Worm (Caenorhabditis elegans): ENCODE data around the gene F28A12.10.

F28A12.10 gene

ce11 chrV:8637666-8638271 lies at the start of gene F28A12.10, which contains the start of gene acd-4:
TSS of gene F28A12.10 (minus strand) at chrV:8637766.
TSS of gene acd-4 (plus strand) at chrV:8638221.
- TF ChIP-seq nhr-43 (tag; optimal IDR thresholded peaks at IDR 0.05; ENCODE audit: poor library complexity, severe bottlenecking), result no peak

ce11 chrV:8686764-8687163 lies 49.2 kb upstream of the F28A12.10 start, which contains the start of gene ZC190.7:
TSS of gene ZC190.7 (minus strand) at chrV:8686864.
- TF ChIP-seq nfya-1 (tag; optimal IDR thresholded peaks at IDR 0.05; ENCODE audit: insufficient read depth) (no peak), egl-27 (tag; optimal IDR thresholded peaks at IDR 0.05) (no peak), aly-2 (tag; optimal IDR thresholded peaks at IDR 0.05) (no peak)

ce11 chrV:8683787-8684186 lies 46.2 kb upstream of the F28A12.10 start:
- TF ChIP-seq nhr-77 (tag; optimal IDR thresholded peaks at IDR 0.05) (no peak), mml-1 (tag; optimal IDR thresholded peaks at IDR 0.05) (no peak), lsy-12 (tag; optimal IDR thresholded peaks at IDR 0.05) (no peak), nhr-76 (tag; optimal IDR thresholded peaks at IDR 0.05) (no peak), R02D3.7 (tag; optimal IDR thresholded peaks at IDR 0.05) (no peak), ceh-16 (tag; optimal IDR thresholded peaks at IDR 0.05) (no peak), fkh-10 (GFP tag; optimal IDR thresholded peaks at IDR 0.05) (no peak), ceh-82 (tag; optimal IDR thresholded peaks at IDR 0.05) (no peak), zag-1 (tag; optimal IDR thresholded peaks at IDR 0.05) (no peak), elt-3 (tag; optimal IDR thresholded peaks at IDR 0.05) (no peak), unc-62 (GFP tag; optimal IDR thresholded peaks at IDR 0.05) (no peak)

- TF ChIP-seq pqm-1 (tag; optimal IDR thresholded peaks at IDR 0.05) (peak; percentile 45), lin-39 (tag; optimal IDR thresholded peaks at IDR 0.05) (no peak), egl-27 (tag; optimal IDR thresholded peaks at IDR 0.05) (no peak), R02D3.7 (tag; optimal IDR thresholded peaks at IDR 0.05) (no peak), elt-2 (tag; optimal IDR thresholded peaks at IDR 0.05) (peak; percentile 70), lin-15B (tag; optimal IDR thresholded peaks at IDR 0.05) (no peak), nhr-237 (tag; optimal IDR thresholded peaks at IDR 0.05) (no peak)
Observed at ce11 chrV:8682719-8683118, 45.2 kb upstream of the F28A12.10 start, which contains the start of gene cln-3.3. TSS of gene cln-3.3 (plus strand) at chrV:8683052.

ce11 chrV:8681050-8681449 lies 43.5 kb upstream of the F28A12.10 start, which contains the start of gene ZC190.2:
TSS of gene ZC190.2 (plus strand) at chrV:8681350.
- no peak for TF ChIP-seq lsy-12 (tag; optimal IDR thresholded peaks at IDR 0.05)
- no peak for TF ChIP-seq unc-62 (GFP tag; optimal IDR thresholded peaks at IDR 0.05)
- TF ChIP-seq zag-1 (tag; optimal IDR thresholded peaks at IDR 0.05), result no peak
- no peak for TF ChIP-seq fkh-10 (GFP tag; optimal IDR thresholded peaks at IDR 0.05)
- no peak for TF ChIP-seq egl-27 (tag; optimal IDR thresholded peaks at IDR 0.05)
- TF ChIP-seq nhr-77 (tag; optimal IDR thresholded peaks at IDR 0.05), result no peak
- no peak for TF ChIP-seq elt-3 (tag; optimal IDR thresholded peaks at IDR 0.05)
- TF ChIP-seq ceh-28 (tag; optimal IDR thresholded peaks at IDR 0.05), result no peak
- no peak for TF ChIP-seq fos-1 (tag; optimal IDR thresholded peaks at IDR 0.05)
- no peak for TF ChIP-seq jun-1 (tag; optimal IDR thresholded peaks at IDR 0.05)
- no peak for TF ChIP-seq skn-1 (tag; optimal IDR thresholded peaks at IDR 0.05)
- no peak for TF ChIP-seq fkh-2 (tag; optimal IDR thresholded peaks at IDR 0.05)
- TF ChIP-seq nhr-12 (tag; optimal IDR thresholded peaks at IDR 0.05), result no peak

- TF ChIP-seq nhr-25 (tag; optimal IDR thresholded peaks at IDR 0.05) (no peak), nhr-28 (tag; optimal IDR thresholded peaks at IDR 0.05) (no peak), daf-12 (tag; optimal IDR thresholded peaks at IDR 0.05) (no peak), lsy-12 (tag; optimal IDR thresholded peaks at IDR 0.05) (no peak), lin-15B (tag; optimal IDR thresholded peaks at IDR 0.05) (no peak), ceh-9 (tag; optimal IDR thresholded peaks at IDR 0.05) (no peak), fkh-10 (GFP tag; optimal IDR thresholded peaks at IDR 0.05) (no peak), ceh-16 (tag; optimal IDR thresholded peaks at IDR 0.05) (no peak), nhr-23 (tag; optimal IDR thresholded peaks at IDR 0.05) (no peak), nhr-76 (tag; optimal IDR thresholded peaks at IDR 0.05) (no peak)
Observed at ce11 chrV:8677193-8677592, 39.6 kb upstream of the F28A12.10 start, which contains the start of gene ZC190.6. TSS of gene ZC190.6 (minus strand) at chrV:8677293.
